Fruit fly (Drosophila melanogaster): ENCODE results near the gene csw.
A peak's percentile ranks its signal among the peaks of the same experiment; 100 is the strongest.

Gene csw

DNA sequence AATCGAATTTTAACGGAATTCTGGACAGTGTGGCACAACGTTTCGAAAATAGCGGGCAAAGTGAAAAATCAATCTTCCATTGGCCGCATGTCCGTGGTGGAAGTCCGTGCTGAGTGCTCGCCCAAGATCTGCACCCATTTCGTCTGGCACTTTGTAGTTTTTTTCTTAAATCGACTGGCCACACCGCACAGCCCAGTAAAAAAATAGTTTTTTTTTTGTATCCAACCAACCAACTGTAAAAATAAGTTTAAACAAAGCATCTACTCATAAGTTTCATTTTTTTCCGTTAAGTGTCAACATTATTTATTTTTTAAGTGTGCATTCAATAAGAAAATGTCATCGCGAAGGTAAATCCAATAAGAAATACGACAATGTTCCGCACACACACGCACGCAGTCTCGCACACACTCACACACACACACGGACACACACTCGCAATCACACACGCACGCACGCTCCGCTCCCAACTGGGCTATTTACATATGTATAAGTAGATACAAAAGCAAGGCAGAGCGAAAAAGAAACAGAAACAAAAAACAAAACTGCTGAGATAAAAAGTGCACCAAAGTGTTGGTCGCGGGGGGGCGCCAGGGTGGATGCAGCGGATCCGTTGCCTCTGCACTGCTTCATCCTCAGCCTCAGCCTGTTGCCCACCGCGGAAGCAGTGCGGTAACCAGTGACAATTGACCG, at the start of gene csw:
TSS of gene csw (plus strand) at position 163 of the 690 bp plus-strand sequence.
- TF ChIP-seq noc (tag; optimal IDR thresholded peaks at IDR 0.05): peak; percentile 12

DNA sequence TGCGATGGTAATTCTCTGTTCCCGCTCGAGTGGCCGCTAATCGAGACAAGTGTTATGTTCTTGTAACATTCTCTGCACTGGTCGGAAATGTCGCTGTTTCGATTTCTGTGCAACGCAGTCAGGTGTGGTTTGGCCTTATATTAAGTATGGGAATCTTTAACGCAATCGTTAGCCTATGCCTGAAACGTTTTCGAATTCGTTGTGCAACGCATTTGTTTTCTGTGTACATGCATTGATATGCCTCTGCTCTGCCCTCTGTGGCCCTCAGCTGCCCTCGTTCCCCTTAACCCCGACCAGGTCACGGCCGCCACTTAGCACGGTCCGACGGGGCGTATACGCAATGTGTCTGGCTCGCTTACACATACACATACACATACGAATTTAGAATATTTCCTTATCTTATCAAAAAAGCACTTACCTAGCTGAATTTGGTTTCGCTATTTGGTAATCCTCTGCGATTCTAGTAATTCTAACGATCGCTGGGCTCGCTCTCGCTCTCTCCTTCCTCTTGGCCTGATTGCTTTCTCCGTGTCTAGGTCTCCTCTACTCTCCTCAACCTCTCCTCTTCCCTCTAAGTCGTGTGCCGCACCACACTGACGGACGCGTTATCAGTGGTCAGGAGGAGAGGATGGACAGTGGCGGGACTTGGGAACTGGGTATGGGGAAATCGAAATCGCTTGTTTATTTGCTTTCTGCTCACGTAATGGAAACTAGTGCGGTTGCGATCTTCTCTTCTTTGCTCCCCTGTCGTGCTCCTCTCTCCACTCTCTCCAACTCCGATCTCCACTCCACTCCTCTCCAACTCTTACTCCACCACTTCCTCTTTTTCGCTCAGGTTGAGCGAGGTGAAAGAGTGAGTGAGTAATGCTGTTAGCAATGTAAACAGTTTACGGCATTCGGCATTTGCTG, 45.0 kb upstream of the csw start:
- TF ChIP-seq noc (tag; optimal IDR thresholded peaks at IDR 0.05): peak; percentile 30

DNA sequence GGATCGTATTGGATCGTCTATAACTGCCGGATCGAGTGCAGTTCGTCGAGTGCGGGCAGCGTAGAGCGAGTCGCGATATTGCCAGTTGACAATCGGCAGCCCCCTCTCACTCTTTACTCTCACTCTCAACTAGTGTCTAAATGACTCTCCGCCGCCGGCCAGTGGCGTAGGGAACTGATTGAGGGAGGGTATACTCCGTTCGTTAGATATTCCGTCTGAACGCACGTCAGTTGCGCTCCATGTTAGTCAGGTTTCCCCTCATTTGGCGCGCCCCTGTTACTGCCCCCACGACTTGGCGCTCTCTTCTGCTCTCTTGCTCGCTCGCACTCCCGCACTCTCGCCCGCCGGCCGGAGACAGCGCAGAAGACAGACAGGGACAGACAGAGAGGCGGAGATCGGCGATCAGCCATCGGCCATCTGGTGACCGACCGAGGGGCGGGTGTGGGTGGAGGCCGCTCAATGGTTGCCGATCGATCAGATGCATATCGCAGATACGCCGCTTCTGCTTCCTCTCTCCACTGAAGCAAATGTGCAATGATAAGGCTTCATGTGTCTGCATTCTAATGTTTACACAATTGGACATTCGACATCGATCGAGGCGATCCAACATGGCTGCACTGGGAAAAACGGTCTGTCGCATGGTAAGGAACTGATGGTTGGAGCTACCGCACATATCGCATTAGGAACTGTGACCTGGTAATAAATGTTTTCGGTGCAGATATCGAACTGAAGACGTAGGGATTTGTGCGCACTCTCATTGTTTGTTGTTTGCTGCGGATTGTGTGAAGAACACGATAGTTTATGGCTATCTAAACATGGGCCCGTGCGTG, 43.7 kb upstream of the csw start, which contains the start of gene moody:
TSS of gene moody (minus strand) at position 51 of the 830 bp plus-strand sequence.
- TF ChIP-seq noc (tag; optimal IDR thresholded peaks at IDR 0.05): peak; percentile 96

DNA sequence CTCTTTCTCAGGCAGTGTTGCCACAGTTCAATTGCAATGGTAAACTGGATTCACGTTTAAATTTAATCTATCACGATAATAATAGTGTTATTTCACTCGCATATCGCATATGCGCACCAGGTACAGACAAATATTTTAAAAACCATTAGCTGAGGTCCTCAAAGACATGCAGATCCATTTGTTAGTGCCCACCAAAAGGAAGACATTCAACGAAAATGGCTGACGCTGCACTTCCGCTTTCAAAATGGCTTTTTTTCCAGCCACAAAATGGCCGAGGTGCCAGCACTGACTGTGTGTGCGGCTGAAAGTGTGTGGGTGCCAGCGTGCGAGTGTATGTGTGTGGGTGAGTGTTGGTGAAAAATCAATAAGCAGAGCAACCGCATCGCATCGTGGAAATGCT, 32.9 kb upstream of the csw start:
- no peak for TF ChIP-seq noc (tag; optimal IDR thresholded peaks at IDR 0.05)

DNA sequence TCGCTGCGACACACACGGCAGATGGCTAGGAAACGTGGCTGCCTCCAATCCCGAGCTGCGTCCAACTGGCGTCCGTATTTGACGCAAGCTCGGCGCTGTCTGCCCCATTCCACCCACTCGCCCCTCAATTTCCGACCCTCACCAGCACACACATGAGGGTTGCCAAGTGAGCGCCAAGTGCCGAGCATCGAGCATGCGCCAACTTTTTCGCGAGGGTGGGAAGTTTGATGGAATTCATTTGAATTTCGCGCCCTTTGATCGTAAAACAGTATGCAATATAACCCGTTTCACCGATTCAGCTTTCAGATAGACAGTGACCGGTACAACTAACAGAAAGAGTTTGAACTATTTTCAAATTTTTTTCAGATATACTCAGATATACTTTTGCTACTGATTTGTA, 32.2 kb upstream of the csw start, which contains the start of gene Sik2:
TSS of gene Sik2 (minus strand) at position 67 of the 400 bp plus-strand sequence.
- TF ChIP-seq noc (tag; optimal IDR thresholded peaks at IDR 0.05): no peak

DNA sequence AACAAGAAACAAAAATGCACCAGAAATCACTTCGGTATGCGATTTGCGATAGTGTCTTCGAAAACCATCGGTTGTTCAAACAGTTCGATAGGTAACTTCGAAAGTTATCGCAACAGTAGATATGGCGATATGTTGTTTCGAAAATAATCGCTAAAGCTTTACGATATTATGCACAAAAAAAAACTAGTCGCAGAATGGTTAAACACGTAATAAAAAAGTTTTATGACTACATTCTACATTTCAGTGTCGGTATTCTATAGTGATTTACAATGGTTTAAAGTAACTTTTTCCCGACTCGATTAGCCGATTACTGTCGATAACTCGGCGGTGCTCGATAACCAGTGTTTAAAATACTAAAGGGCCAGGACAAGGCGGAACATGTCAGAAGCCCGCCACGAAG, 29.0 kb upstream of the csw start, which contains the start of gene CG4281:
TSS of gene CG4281 (minus strand) at position 70 of the 400 bp plus-strand sequence.
- no peak for TF ChIP-seq noc (tag; optimal IDR thresholded peaks at IDR 0.05)

DNA sequence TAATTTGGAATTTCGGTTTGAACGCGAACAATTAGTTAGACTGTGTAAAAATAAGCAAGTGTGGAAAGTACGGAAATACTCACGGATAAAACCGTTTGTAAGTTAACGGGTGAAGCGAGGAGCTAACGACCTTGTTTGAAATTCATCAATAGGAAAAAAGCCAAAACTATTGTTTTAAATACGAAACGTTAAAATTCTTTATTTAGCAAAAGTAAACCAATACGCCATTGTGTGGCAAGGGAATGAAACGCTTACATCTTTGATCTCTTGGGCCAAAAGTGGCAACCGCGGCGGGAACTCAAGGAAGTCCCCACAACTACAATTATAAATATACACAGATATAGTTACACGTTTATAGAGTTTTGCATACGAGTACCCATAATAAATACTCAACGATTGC, 27.8 kb upstream of the csw start, which contains the start of gene CG14054:
TSS of gene CG14054 (minus strand) at position 101 of the 400 bp plus-strand sequence.
- no peak for TF ChIP-seq noc (tag; optimal IDR thresholded peaks at IDR 0.05)

DNA sequence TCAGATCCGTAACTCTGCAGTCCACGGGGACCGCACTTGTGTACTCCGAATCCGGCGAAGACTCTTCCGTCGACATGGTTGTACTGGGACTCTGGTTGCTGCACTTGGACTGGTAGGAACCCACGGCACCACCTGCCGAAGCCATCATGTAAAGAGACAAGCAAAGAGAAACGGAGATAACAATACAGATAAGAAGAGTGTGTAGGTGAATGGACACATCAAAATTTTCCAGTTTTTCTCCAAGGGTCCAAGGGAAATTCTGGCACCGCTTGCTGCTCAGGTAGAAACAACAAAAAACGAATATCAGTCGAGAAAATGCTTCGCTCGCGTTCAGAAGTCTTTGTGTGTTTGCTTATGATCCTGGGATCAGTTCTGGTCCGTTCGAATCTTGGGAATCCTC, 25.7 kb upstream of the csw start, which contains the start of gene CG4194:
TSS of gene CG4194 (plus strand) at position 301 of the 400 bp plus-strand sequence.
- no peak for TF ChIP-seq noc (tag; optimal IDR thresholded peaks at IDR 0.05)

DNA sequence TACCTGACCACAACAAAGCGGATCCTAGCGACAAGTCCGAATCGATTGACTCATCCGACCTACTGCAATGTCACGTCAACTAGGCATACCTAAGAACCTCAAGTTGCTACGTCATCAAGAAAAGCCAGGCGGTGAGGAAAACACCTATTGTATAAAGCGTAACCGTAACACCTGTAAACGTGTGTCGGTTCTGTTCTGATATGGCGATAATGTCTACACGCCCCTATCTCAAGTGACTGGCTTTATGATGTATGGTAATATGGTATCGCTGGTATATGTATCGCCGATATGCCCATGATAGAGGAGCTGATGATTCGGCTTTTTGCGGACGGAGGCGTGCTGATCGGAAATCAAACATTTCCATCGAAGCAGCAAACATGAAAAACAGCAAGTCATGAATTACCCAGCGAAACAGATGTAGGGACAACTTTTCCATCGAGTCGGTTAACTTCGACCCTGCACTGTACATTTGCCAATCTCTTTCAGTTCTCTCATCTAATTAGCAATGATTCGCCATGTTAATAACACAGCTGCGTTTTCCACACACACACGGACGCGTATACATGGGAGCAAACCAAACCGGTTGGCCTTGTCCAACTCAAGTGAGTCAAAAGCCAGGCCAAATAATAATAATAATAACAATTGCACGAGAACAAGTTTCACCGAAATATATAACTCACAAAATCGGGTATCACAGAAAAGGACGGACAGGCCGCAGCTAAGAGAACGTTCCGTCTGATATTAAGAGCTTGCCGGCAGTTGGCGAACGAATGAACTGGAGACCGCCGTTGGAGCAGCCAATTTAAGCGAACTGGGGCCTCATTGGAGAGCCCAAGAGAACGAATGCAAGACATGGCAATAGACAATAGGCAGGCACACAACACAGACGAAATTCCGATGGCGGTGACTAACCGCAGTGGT, 24.0 kb upstream of the csw start:
- peak; percentile 6 for TF ChIP-seq noc (tag; optimal IDR thresholded peaks at IDR 0.05)

DNA sequence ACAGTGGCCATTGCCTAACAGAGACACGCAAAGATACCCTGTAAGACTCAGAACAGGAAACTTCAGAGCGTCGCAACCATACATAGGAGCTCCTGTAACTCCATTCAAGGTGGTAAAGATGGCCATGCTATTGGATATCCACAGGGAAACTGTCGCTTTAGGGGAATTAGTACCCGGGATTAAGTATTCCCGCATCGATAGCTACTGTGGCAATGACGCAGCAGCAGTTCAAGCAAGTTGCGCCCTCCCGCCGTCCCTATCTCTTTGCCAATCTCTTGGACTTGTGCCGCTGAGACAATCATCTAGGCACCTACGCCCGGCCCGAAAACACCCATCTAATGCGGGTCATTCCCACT, 23.3 kb upstream of the csw start:
- TF ChIP-seq noc (tag; optimal IDR thresholded peaks at IDR 0.05): peak; percentile 84

DNA sequence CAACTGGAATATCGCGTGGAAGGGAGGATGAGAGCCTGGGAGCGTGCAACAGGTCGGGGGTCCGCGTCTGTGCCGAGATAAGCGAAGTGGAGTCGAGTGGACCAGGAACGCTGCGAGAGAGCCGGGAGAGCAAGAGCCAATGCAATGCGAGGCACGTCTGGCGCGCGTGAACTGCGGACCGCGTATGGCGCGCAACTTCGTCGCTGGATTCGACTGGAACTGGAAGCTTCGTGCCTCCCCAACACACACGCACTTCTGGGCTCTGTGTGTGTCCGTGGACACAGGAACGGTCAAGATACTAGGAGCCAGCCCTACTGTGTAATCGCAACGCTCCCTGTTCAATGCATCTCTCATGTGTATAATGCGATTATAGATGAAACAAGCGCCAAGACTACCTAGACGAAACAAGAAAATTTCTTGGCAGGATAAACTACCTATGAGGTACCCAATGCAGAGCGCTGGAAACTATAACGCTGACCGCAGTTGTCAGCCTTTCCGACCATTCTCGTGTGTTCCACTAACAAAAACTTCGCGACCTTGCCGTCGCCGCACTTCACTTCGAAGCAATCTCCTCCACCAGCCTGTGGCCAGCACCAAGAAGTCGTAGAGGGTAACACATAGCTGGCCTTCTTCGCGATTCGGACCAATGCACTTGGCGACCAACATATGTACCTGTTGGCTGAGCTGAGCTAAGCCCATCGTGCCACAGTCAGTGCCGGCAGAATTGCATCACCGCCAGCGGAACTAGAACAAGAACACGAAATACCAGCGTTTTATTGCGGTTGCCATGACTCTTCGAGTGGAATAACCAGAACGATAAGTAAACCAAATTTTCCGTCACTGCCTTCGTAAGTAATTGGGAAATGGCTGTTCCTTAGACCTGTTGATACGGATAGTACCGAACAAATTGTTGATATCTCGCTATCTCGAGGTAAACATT, 21.9 kb upstream of the csw start, which contains the start of gene Rtca:
TSS of gene Rtca (plus strand) at position 536 of the 940 bp plus-strand sequence.
- TF ChIP-seq noc (tag; optimal IDR thresholded peaks at IDR 0.05): peak; percentile 66

DNA sequence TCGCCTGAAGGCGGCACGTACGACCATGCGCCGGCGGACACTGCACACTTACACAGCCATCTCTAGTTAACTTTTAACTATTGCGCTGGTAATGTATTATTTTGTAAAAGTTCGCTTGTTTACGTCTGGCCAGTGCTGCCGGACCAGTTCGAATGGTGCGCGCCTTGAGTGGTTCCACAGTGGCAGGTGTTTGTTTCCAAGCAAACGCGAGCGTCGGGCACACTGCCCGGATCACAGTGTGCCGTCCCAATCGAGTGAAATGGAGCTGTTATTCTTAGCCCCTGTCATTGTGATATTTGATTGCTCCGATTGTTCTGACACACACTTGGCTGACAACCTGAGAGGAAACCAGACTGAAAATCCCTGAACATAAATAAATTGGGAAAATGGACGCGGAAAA, 20.7 kb upstream of the csw start, which contains the start of gene CG4199:
TSS of gene CG4199 (minus strand) at position 159 of the 400 bp plus-strand sequence.
- no peak for TF ChIP-seq noc (tag; optimal IDR thresholded peaks at IDR 0.05)

DNA sequence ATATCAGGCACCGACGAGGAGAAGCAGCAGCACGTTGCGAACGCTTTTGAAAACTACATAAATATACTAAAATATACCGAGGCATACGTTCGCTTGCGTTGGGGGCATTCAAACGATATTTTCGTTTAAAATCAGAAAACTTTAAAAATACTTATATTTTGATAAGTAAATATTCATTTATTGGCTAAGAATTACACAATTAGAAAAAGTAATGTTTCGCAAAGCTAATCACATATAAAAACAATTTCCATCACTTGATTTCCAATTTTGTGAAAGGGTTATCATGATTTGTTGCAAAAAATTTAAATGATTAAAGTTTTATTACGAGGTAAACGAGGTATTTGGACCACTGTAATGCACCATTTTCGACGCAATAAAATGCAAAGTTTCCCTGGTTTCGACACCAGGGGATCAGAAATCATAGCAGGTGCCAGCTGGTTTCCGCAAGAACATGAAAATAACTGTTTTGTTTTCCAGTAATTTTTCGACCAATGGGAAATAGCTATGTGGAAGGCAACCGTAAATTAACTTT, 18.1 kb upstream of the csw start, which contains the start of gene CG4045:
TSS of gene CG4045 (minus strand) at position 55 of the 532 bp plus-strand sequence.
- no peak for TF ChIP-seq noc (tag; optimal IDR thresholded peaks at IDR 0.05)

Measured in whole organism, larva.